Fruit fly (Drosophila melanogaster) whole organism: ENCODE results near the gene CG5001.

Experiments used
- CG8478 ChIP-seq: fragments of >200 bp; optimal IDR thresholded peaks from 2 replicates; lab custom pipeline; 2018; ENCODE audit warnings: inconsistent platforms
- Dll ChIP-seq: fragments of >200 bp; optimal IDR thresholded peaks from 2 replicates; lab custom pipeline; 2017
- EcR ChIP-seq, 2 experiments: fragments of >200 bp; optimal IDR thresholded peaks; 2 replicates each; lab custom pipeline; 2017; ENCODE audit warnings: missing biosample characterization in 2 of 2, missing genetic modification characterization in 2 of 2, missing genetic modification reagents in 2 of 2
- pan ChIP-seq: fragments of >200 bp; optimal IDR thresholded peaks from 2 replicates; lab custom pipeline; 2017
- psq ChIP-seq: fragments of >200 bp; optimal IDR thresholded peaks from 2 replicates; lab custom pipeline; 2017
- usp ChIP-seq: fragments of >200 bp; optimal IDR thresholded peaks from 2 replicates; lab custom pipeline; 2017; ENCODE audit warnings: missing biosample characterization, missing genetic modification characterization, mixed read lengths

CG5001 gene

dm6 chr2L:1185642-1186497 is at the start of gene CG5001:
TSS of gene CG5001 (plus strand) at chr2L:1185757.
- TF ChIP-seq pan (lab: Kevin White, UChicago) (peak; percentile 86), Dll (lab: Kevin White, UChicago) (peak; percentile 95), EcR (GFP tag; optimal IDR thresholded peaks at IDR 0.05; lab: Kevin White, UChicago) (no peak), CG8478 (no peak), psq (lab: Kevin White, UChicago) (no peak), usp (GFP tag; lab: Kevin White, UChicago) (no peak)

DNA sequence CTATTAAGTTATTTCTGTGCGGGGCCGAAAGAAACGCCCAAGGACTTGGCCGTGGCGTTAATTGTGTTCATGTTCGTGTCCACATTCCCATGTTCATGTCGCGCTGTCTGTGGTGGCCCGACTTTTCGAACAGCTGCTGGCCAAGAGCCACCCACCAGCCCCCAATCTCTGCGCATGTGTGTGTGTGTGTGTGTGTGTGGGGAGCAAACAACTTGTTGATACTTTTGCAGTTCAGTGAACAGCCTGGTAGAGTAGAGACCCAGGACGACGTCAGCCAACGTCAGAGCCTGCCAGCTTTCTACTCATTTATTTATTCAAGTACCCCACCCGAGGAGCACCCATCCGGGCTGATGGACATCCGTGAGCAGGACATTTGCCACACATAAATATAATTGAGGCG is 48.6 kb upstream of the CG5001 start:
- TF ChIP-seq pan (lab: Kevin White, UChicago) (no peak), psq (lab: Kevin White, UChicago) (no peak), CG8478 (no peak), Dll (lab: Kevin White, UChicago) (no peak), EcR (GFP tag; optimal IDR thresholded peaks at IDR 0.05; lab: Kevin White, UChicago) (no peak), usp (GFP tag; lab: Kevin White, UChicago) (no peak)

dm6 chr2L:1142730-1143281 is 42.8 kb upstream of the CG5001 start, which contains the start of gene MFS3:
TSS of gene MFS3 (plus strand) at chr2L:1143201.
- TF ChIP-seq CG8478, result no peak
- no peak for TF ChIP-seq usp (GFP tag; lab: Kevin White, UChicago)
- TF ChIP-seq Dll (lab: Kevin White, UChicago), result peak; percentile 18

DNA sequence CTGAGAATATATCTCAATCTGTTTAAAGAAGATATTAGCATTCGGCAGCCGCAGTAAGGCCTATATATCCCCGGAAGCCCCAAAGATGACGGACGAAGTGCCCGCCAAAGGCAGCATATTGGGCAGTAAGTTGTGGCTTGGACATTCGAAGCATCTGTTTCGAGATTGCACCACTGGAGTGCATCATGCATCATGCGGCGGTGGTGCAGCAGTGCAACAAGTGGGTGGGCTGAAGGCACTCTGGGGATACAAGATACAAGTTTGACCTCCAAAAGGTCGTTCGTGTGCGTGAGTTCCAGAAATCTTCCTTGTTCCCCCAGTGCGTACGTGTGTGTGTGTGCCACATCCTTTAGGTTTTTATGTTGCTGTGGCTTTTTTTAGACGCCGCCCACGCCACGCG is 42.3 kb upstream of the CG5001 start:
- no peak for TF ChIP-seq pan (lab: Kevin White, UChicago)

DNA sequence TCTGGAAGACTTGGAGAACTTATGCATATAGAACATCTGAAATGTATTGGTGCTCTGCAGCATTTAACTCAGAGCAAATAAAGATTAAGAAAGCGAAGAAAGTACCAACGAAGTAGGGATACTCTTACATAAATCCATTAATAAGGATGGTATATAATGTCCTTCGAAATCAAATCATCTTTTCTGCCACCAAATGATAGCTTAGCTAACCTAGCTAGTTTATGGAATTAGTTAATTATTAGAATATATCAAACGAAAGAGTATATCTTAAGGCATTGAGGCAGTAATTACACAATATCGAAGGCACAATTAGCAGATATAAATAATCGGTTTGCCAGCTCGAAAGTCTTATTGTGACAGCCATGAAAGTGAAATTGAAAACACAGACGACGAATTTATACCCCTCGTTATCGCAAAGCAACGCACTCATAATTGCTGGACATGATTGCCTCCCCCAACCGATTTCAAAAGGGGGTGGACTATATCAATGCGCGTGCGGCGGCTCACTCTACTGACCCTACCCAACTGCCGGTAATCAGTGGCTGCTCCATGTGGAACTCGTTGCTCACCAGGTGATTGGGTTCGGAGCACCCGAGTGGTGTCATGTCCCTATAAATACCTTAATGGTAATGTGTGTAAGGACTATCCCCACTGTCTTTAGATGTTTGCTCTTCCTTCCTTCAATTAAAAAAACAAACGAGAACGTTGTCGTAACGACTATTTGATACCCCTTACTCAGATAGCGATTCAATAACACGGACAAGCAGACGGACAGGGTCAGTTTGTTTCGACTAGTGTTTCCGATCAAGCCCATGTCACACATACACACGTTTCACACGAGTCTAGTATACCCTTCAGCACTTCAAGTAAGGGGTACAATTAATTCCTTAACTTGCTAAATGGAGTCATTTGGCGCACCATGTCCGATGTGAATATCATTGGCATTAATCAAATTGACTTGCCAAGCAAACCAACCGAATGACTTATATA is 40.9 kb upstream of the CG5001 start:
- no peak for TF ChIP-seq usp (GFP tag; lab: Kevin White, UChicago)
- peak; percentile 75 for TF ChIP-seq pan (lab: Kevin White, UChicago)

dm6 chr2L:1147656-1148055 is 37.9 kb upstream of the CG5001 start:
- TF ChIP-seq CG8478, result no peak
- TF ChIP-seq Dll (lab: Kevin White, UChicago), result no peak
- TF ChIP-seq usp (GFP tag; lab: Kevin White, UChicago), result no peak
- no peak for TF ChIP-seq psq (lab: Kevin White, UChicago)
- no peak for TF ChIP-seq EcR (GFP tag; optimal IDR thresholded peaks at IDR 0.05; lab: Kevin White, UChicago)
- TF ChIP-seq pan (lab: Kevin White, UChicago), result no peak

dm6 chr2L:1150554-1150953 is 35.0 kb upstream of the CG5001 start, which contains the start of the genes Tfb4 and Vps29:
TSS of gene Tfb4 (minus strand) at chr2L:1150677.
TSS of gene Vps29 (plus strand) at chr2L:1150766.
- TF ChIP-seq pan (lab: Kevin White, UChicago) (no peak), EcR (GFP tag; optimal IDR thresholded peaks at IDR 0.05; lab: Kevin White, UChicago) (no peak), usp (GFP tag; lab: Kevin White, UChicago) (no peak), psq (lab: Kevin White, UChicago) (no peak), Dll (lab: Kevin White, UChicago) (no peak), CG8478 (no peak)

DNA sequence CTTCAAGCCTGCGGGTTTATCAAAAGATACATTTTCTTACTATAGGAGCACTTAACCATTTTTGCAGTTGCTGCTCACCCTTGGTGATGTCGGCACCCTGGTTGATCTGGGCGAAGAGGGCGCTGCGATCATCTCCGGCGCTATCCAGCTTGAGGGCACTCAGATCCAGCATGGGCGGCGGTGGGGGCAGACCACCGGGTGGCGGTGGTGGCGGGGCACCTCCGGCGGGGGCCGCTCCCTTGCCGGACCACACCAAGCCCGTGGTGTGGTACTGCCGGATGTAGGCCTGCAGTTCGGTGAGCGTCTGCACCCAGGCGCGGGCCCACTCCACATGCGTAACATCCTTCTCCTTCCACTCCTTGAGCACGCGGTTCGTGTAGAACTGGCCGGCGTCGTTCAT is 32.9 kb upstream of the CG5001 start:
- TF ChIP-seq Dll (lab: Kevin White, UChicago) (no peak), EcR (GFP tag; optimal IDR thresholded peaks at IDR 0.05; lab: Kevin White, UChicago) (no peak), psq (lab: Kevin White, UChicago) (no peak), pan (lab: Kevin White, UChicago) (no peak), usp (GFP tag; lab: Kevin White, UChicago) (no peak), CG8478 (no peak)

dm6 chr2L:1156592-1157249 is 28.8 kb upstream of the CG5001 start:
- TF ChIP-seq pan (lab: Kevin White, UChicago), result no peak
- TF ChIP-seq Dll (lab: Kevin White, UChicago), result no peak
- TF ChIP-seq CG8478, result no peak
- no peak for TF ChIP-seq psq (lab: Kevin White, UChicago)
- TF ChIP-seq usp (GFP tag; lab: Kevin White, UChicago), result no peak
- TF ChIP-seq EcR (GFP tag; optimal IDR thresholded peaks at IDR 0.05; lab: Kevin White, UChicago), result no peak

- TF ChIP-seq EcR (GFP tag; optimal IDR thresholded peaks at IDR 0.05; lab: Kevin White, UChicago) (no peak), pan (lab: Kevin White, UChicago) (no peak), usp (GFP tag; lab: Kevin White, UChicago) (no peak), psq (lab: Kevin White, UChicago) (no peak), CG8478 (no peak), Dll (lab: Kevin White, UChicago) (no peak)
Measured at dm6 chr2L:1157357-1157678, 28.2 kb upstream of the CG5001 start.
